Fruit fly (Drosophila melanogaster) whole organism: ENCODE data around the gene CG11085.

ENCODE experiments used
- CG8478 ChIP-seq: fragments of >200 bp; optimal IDR thresholded peaks from 2 replicates; lab custom pipeline; 2018; ENCODE audit warnings: inconsistent platforms
- Dll ChIP-seq: fragments of >200 bp; optimal IDR thresholded peaks from 2 replicates; lab custom pipeline; 2017
- EcR ChIP-seq, 2 experiments: fragments of >200 bp; optimal IDR thresholded peaks; 2 replicates each; lab custom pipeline; 2017; ENCODE audit warnings: missing biosample characterization in 2 of 2, missing genetic modification characterization in 2 of 2, missing genetic modification reagents in 2 of 2
- psq ChIP-seq: fragments of >200 bp; optimal IDR thresholded peaks from 2 replicates; lab custom pipeline; 2017

dm6 chrX:12651613-12652012, 35.5 kb downstream of the CG11085 start:
- TF ChIP-seq CG8478 (lab: Kevin White, UChicago) (no peak), EcR (GFP tag; optimal IDR thresholded peaks at IDR 0.05; lab: Kevin White, UChicago) (no peak), Dll (lab: Kevin White, UChicago) (no peak), psq (lab: Kevin White, UChicago) (no peak)
